Worm (Caenorhabditis elegans): ENCODE data around the gene F26F2.3.

- TF ChIP-seq elt-1 (tag; optimal IDR thresholded peaks at IDR 0.05; ENCODE audit: borderline replicate concordance, insufficient read depth) (no peak), lin-13 (tag; optimal IDR thresholded peaks at IDR 0.05) (no peak), nhr-237 (tag; optimal IDR thresholded peaks at IDR 0.05) (no peak), ceh-39 (tag; optimal IDR thresholded peaks at IDR 0.05) (no peak)
Measured at ce11 chrV:20551096-20551495, 15.3 kb downstream of the F26F2.3 start, which contains the start of gene Y38H6C.20.

Data from whole organism, mixed stage, embryonic.